Worm (Caenorhabditis elegans) whole organism, L2 larva: ENCODE measurements around the gene skr-10.

Experiments used
- R02D3.7 ChIP-seq: fragments of 150-350 bp; optimal IDR thresholded peaks from 2 replicates; lab custom pipeline; 2014; ENCODE audit warnings: missing biosample characterization, missing genetic modification characterization
- ZK546.5 ChIP-seq: sonication (generic microtip); optimal IDR thresholded peaks from 2 replicates; lab custom pipeline; 2017; ENCODE audit warnings: missing biosample characterization, missing genetic modification characterization
- ama-1 ChIP-seq: fragments of 150-350 bp; optimal IDR thresholded peaks from 2 replicates; lab custom pipeline; 2018; ENCODE audit warnings: inconsistent platforms
- blmp-1 ChIP-seq: sonication (generic microtip); optimal IDR thresholded peaks from 2 replicates; lab custom pipeline; 2017; ENCODE audit warnings: missing genetic modification characterization, mild to moderate bottlenecking, missing compliant biosample characterization, antibody characterized with exemption, moderate library complexity; ENCODE audit not compliant: insufficient read depth
- ceh-82 ChIP-seq: fragments of 150-350 bp; optimal IDR thresholded peaks from 2 replicates; lab custom pipeline; 2014; ENCODE audit warnings: missing biosample characterization, missing genetic modification characterization
- elt-3 ChIP-seq: sonication (generic microtip); optimal IDR thresholded peaks from 2 replicates; lab custom pipeline; 2017; ENCODE audit warnings: missing biosample characterization, missing genetic modification characterization
- lin-39 ChIP-seq: fragments of 150-350 bp; optimal IDR thresholded peaks from 2 replicates; lab custom pipeline; 2014; ENCODE audit warnings: missing biosample characterization, missing genetic modification reagents, missing genetic modification characterization
- skn-1 ChIP-seq: sonication (generic microtip); optimal IDR thresholded peaks from 2 replicates; lab custom pipeline; 2017; ENCODE audit warnings: missing biosample characterization, missing genetic modification characterization
- sma-9 ChIP-seq, 2 experiments: fragments of 150-350 bp in 1 of 2; sonication (generic microtip) in 1 of 2; optimal IDR thresholded peaks; 2 replicates each; lab custom pipeline; 2014 to 2016; ENCODE audit warnings: missing genetic modification characterization in 2 of 2, mild to moderate bottlenecking in 1 of 2, missing biosample characterization in 1 of 2, missing compliant biosample characterization in 1 of 2, missing genetic modification reagents in 1 of 2, moderate library complexity in 1 of 2

- TF ChIP-seq skn-1 (tag; lab: Kevin White, UChicago), result no peak
- TF ChIP-seq blmp-1 (tag; lab: Kevin White, UChicago), result no peak
- no peak for TF ChIP-seq sma-9 (GFP tag; optimal IDR thresholded peaks at IDR 0.05; lab: Kevin White, UChicago)
- TF ChIP-seq sma-9 (tag; optimal IDR thresholded peaks at IDR 0.05; lab: Kevin White, UChicago), result no peak
- no peak for TF ChIP-seq ceh-82
- no peak for TF ChIP-seq ZK546.5
- no peak for TF ChIP-seq ama-1 (lab: Kevin White, UChicago)
- no peak for TF ChIP-seq elt-3 (tag; lab: Kevin White, UChicago)
- no peak for TF ChIP-seq lin-39
- TF ChIP-seq R02D3.7 (tag; lab: Kevin White, UChicago), result no peak
Measured at ce11 chrIV:15983920-15984631, 37.5 kb downstream of the skr-10 start, which contains the start of gene Y105C5B.19.
